Worm (Caenorhabditis elegans) whole organism, late embryonic: Measurements from ENCODE around the gene R13H9.6.
"Not testable (repeated sequence)": the region's sequence is repeated elsewhere in the genome, so short reads cannot be mapped to it uniquely, and the experiment has no call there.

Source experiments
- C38D4.7 ChIP-seq: fragments of 200-800 bp; sonication (Bioruptor generic); optimal IDR thresholded peaks from 2 replicates; lab custom pipeline; 2018; ENCODE audit warnings: mild to moderate bottlenecking, missing genetic modification characterization, moderate library complexity, missing compliant biosample characterization
- K09A11.1 ChIP-seq: sonication (generic microtip); optimal IDR thresholded peaks from 2 replicates; lab custom pipeline; 2017; ENCODE audit warnings: antibody characterized with exemption, mild to moderate bottlenecking, missing genetic modification characterization, missing compliant biosample characterization; ENCODE audit not compliant: insufficient read depth
- Y22D7AL.16 ChIP-seq: sonication (generic microtip); optimal IDR thresholded peaks from 2 replicates; lab custom pipeline; 2016; ENCODE audit warnings: missing genetic modification characterization, missing compliant biosample characterization
- ceh-14 ChIP-seq: sonication (generic microtip); optimal IDR thresholded peaks from 2 replicates; lab custom pipeline; 2016; ENCODE audit warnings: missing genotype, missing genetic modification characterization, missing compliant biosample characterization
- ceh-18 ChIP-seq: sonication (generic microtip); optimal IDR thresholded peaks from 2 replicates; lab custom pipeline; 2016; ENCODE audit warnings: missing genetic modification characterization, missing compliant biosample characterization
- ceh-30 ChIP-seq: fragments of 150-350 bp; optimal IDR thresholded peaks from 2 replicates; lab custom pipeline; 2014; ENCODE audit warnings: missing biosample characterization, missing genetic modification characterization
- ceh-48 ChIP-seq: sonication (generic microtip); optimal IDR thresholded peaks from 2 replicates; lab custom pipeline; 2016; ENCODE audit warnings: missing genetic modification characterization, inconsistent platforms, missing compliant biosample characterization
- ceh-6 ChIP-seq: fragments of 200-800 bp; sonication (Bioruptor generic); optimal IDR thresholded peaks from 2 replicates; lab custom pipeline; 2018; ENCODE audit warnings: mild to moderate bottlenecking, missing genetic modification characterization, missing compliant biosample characterization
- che-1 ChIP-seq: sonication (generic microtip); optimal IDR thresholded peaks from 2 replicates; lab custom pipeline; 2016; ENCODE audit warnings: mild to moderate bottlenecking, missing genetic modification characterization, missing compliant biosample characterization
- elt-4 ChIP-seq: sonication (generic microtip); optimal IDR thresholded peaks from 2 replicates; lab custom pipeline; 2016; ENCODE audit warnings: missing genetic modification characterization, missing compliant biosample characterization
- ets-4 ChIP-seq: sonication (generic microtip); optimal IDR thresholded peaks from 2 replicates; lab custom pipeline; 2016; ENCODE audit warnings: missing genetic modification characterization, missing compliant biosample characterization
- eyg-1 ChIP-seq: sonication (generic microtip); optimal IDR thresholded peaks from 2 replicates; lab custom pipeline; 2016; ENCODE audit warnings: missing genotype, missing genetic modification characterization, missing compliant biosample characterization
- fkh-10 ChIP-seq: fragments of 150-350 bp; optimal IDR thresholded peaks from 2 replicates; lab custom pipeline; 2014; ENCODE audit warnings: missing biosample characterization, missing genetic modification reagents, missing genetic modification characterization
- fkh-6 ChIP-seq: sonication (generic microtip); optimal IDR thresholded peaks from 2 replicates; lab custom pipeline; 2016; ENCODE audit warnings: missing genetic modification characterization, missing compliant biosample characterization
- gmeb-2 ChIP-seq: sonication (generic microtip); optimal IDR thresholded peaks from 2 replicates; lab custom pipeline; 2016; ENCODE audit warnings: missing genetic modification characterization, inconsistent platforms, missing compliant biosample characterization
- hlh-13 ChIP-seq: fragments of 200-800 bp; sonication (Bioruptor generic); optimal IDR thresholded peaks from 2 replicates; lab custom pipeline; 2018; ENCODE audit warnings: mild to moderate bottlenecking, missing genetic modification characterization, missing compliant biosample characterization
- lin-11 ChIP-seq: fragments of 200-800 bp; sonication (Bioruptor generic); optimal IDR thresholded peaks from 2 replicates; lab custom pipeline; 2018; ENCODE audit warnings: mild to moderate bottlenecking, missing genetic modification characterization, missing compliant biosample characterization
- madf-2 ChIP-seq: sonication (generic microtip); optimal IDR thresholded peaks from 2 replicates; lab custom pipeline; 2017; ENCODE audit warnings: missing genetic modification characterization, missing compliant biosample characterization
- nfya-1 ChIP-seq: sonication (generic microtip); optimal IDR thresholded peaks from 2 replicates; lab custom pipeline; 2017; ENCODE audit warnings: missing genetic modification characterization, mild to moderate bottlenecking, missing compliant biosample characterization, antibody characterized with exemption, moderate library complexity
- nhr-11 ChIP-seq: fragments of 150-350 bp; optimal IDR thresholded peaks from 2 replicates; lab custom pipeline; 2014; ENCODE audit warnings: missing biosample characterization, missing genetic modification characterization
- nhr-232 ChIP-seq: sonication (generic microtip); optimal IDR thresholded peaks from 2 replicates; lab custom pipeline; 2016; ENCODE audit warnings: missing genetic modification characterization, missing compliant biosample characterization
- odd-2 ChIP-seq: sonication (generic microtip); optimal IDR thresholded peaks from 2 replicates; lab custom pipeline; 2017; ENCODE audit warnings: antibody characterized with exemption, mild to moderate bottlenecking, missing genetic modification characterization, missing compliant biosample characterization
- pha-2 ChIP-seq: sonication (generic microtip); optimal IDR thresholded peaks from 2 replicates; lab custom pipeline; 2017; ENCODE audit warnings: mild to moderate bottlenecking, missing genetic modification characterization, missing compliant biosample characterization
- pha-4 ChIP-seq: fragments of 150-350 bp; optimal IDR thresholded peaks from 2 replicates; lab custom pipeline; 2018; ENCODE audit warnings: missing biosample characterization, missing genetic modification reagents, missing genetic modification characterization
- ref-2 ChIP-seq: sonication (generic microtip); optimal IDR thresholded peaks from 2 replicates; lab custom pipeline; 2016; ENCODE audit warnings: missing genetic modification characterization, missing compliant biosample characterization
- sox-2 ChIP-seq: fragments of 200-800 bp; sonication (Bioruptor generic); IDR thresholded peaks from 2 replicates; pipeline ENCODE4 v1.3.6; 2022; ENCODE audit warnings: missing genetic modification reagents, missing genetic modification characterization, missing compliant biosample characterization
- sox-4 ChIP-seq: sonication (generic microtip); optimal IDR thresholded peaks from 2 replicates; lab custom pipeline; 2017; ENCODE audit warnings: mild to moderate bottlenecking, missing genetic modification characterization, inconsistent platforms, missing compliant biosample characterization
- tbx-2 ChIP-seq: sonication (generic microtip); optimal IDR thresholded peaks from 2 replicates; lab custom pipeline; 2016; ENCODE audit warnings: missing genetic modification characterization, missing compliant biosample characterization
- tbx-7 ChIP-seq: sonication (generic microtip); optimal IDR thresholded peaks from 2 replicates; lab custom pipeline; 2016; ENCODE audit warnings: missing genotype, missing genetic modification characterization, missing compliant biosample characterization
- ttx-3 ChIP-seq: sonication (generic microtip); optimal IDR thresholded peaks from 2 replicates; lab custom pipeline; 2016; ENCODE audit warnings: missing genetic modification reagents, missing genetic modification characterization, missing compliant biosample characterization
- unc-3 ChIP-seq, 2 experiments: fragments of 200-800 bp in 1 of 2; sonication (Bioruptor generic) in 1 of 2; sonication (generic microtip) in 1 of 2; conservative IDR thresholded peaks in 1 of 2; optimal IDR thresholded peaks in 1 of 2; 2 replicates each; pipeline versions ENCODE4 v1.3.6 to Lab custom; 2016 to 2022; ENCODE audit warnings: missing compliant biosample characterization in 2 of 2, missing genetic modification characterization in 2 of 2, missing genetic modification reagents in 1 of 2
- unc-42 ChIP-seq: sonication (generic microtip); optimal IDR thresholded peaks from 2 replicates; lab custom pipeline; 2016; ENCODE audit warnings: missing genotype, missing genetic modification characterization, missing compliant biosample characterization
- unc-86 ChIP-seq: sonication (generic microtip); optimal IDR thresholded peaks from 2 replicates; lab custom pipeline; 2016; ENCODE audit warnings: missing genetic modification characterization, missing compliant biosample characterization
- ztf-16 ChIP-seq: sonication (generic microtip); optimal IDR thresholded peaks from 2 replicates; lab custom pipeline; 2017; ENCODE audit warnings: missing genetic modification characterization, missing compliant biosample characterization

Gene R13H9.6

ce11 chrIV:5068541-5068940 lies at the start of gene R13H9.6, which contains the start of gene rmd-6:
R13H9.6 (minus strand) TSS chrIV:5068641.
rmd-6 (plus strand) TSS chrIV:5068845.
- not testable (repeated sequence) for TF ChIP-seq pha-4 (tag; lab: Kevin White, UChicago); unc-42; unc-86 (tag; lab: Kevin White, UChicago)

DNA sequence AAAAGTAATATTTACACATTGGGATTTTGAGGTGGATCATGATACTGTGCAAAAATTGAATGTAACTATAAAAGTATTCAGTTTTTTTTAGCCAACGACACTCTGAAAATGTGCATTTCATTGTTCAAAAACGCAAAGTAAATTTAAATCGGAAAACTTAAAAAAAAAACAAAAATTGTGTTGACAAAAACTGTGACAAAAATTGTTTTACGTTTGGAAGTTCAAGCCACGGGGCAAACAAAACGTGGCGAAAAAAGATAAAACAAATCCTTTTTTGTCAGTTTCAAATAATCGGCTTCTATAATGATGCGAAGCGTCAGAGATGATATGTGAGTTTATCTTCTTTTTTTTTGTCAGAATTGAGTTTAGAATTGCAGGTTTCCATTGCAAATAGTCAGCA lies 43.1 kb upstream of the R13H9.6 start, which contains the start of gene AC7.3:
Gene AC7.3 (plus strand): TSS at position 301 of the 400 bp plus-strand sequence.
- TF ChIP-seq ceh-18 (tag; lab: Kevin White, UChicago) (no peak), che-1 (no peak), ceh-6 (GFP tag; lab: Kevin White, UChicago) (no peak), unc-42 (no peak), nfya-1 (tag; lab: Kevin White, UChicago) (no peak), unc-3 (GFP tag; conservative IDR thresholded peaks at IDR 0.05; lab: Robert Waterston, UW) (no peak), unc-3 (tag; optimal IDR thresholded peaks at IDR 0.05; lab: Kevin White, UChicago) (no peak), sox-4 (no peak), nhr-11 (no peak), ets-4 (tag; lab: Kevin White, UChicago) (no peak), lin-11 (tag; lab: Kevin White, UChicago) (no peak), ceh-14 (tag; lab: Kevin White, UChicago) (no peak), sox-2 (GFP tag; lab: Robert Waterston, UW) (no peak), C38D4.7 (GFP tag; lab: Kevin White, UChicago) (no peak), fkh-10 (GFP tag; lab: Kevin White, UChicago) (no peak), hlh-13 (GFP tag; lab: Kevin White, UChicago) (no peak), eyg-1 (tag; lab: Kevin White, UChicago) (no peak)

ce11 chrIV:5110391-5110930 lies 42.0 kb upstream of the R13H9.6 start:
- TF ChIP-seq fkh-6 (tag; lab: Kevin White, UChicago) (no peak), nhr-232 (tag; lab: Kevin White, UChicago) (no peak), madf-2 (tag; lab: Kevin White, UChicago) (no peak), unc-42 (no peak), elt-4 (no peak), ceh-6 (GFP tag; lab: Kevin White, UChicago) (no peak), K09A11.1 (tag; lab: Kevin White, UChicago) (no peak), tbx-7 (no peak), ceh-48 (no peak), ref-2 (no peak)

DNA sequence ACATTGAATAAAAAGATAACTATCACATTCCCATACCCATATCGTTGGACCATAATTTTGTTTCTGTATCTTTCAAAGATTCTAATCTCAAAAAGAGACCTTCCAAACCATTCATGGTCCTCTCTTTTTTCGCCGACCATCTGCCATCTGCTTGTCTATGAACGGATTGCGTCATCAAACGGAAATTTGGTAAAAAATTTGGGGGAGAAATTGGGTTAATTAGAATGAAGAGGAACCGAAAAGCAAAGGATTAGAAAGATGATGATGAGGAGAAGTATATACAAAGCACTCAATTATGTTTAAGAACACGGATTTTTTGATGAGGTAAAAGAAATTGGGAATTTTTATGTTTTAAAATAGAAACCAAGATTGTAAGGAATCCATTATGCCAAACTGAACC lies 41.5 kb upstream of the R13H9.6 start:
- TF ChIP-seq ceh-18 (tag; lab: Kevin White, UChicago) (no peak), K09A11.1 (tag; lab: Kevin White, UChicago) (no peak), eyg-1 (tag; lab: Kevin White, UChicago) (no peak), hlh-13 (GFP tag; lab: Kevin White, UChicago) (no peak), elt-4 (no peak), ref-2 (no peak), ceh-14 (tag; lab: Kevin White, UChicago) (no peak), Y22D7AL.16 (tag; lab: Kevin White, UChicago) (no peak), ceh-30 (no peak), che-1 (no peak), odd-2 (tag; lab: Kevin White, UChicago) (no peak), unc-86 (tag; lab: Kevin White, UChicago) (no peak), tbx-2 (no peak), pha-2 (tag; lab: Kevin White, UChicago) (no peak), gmeb-2 (tag; lab: Kevin White, UChicago) (no peak), ttx-3 (tag; lab: Kevin White, UChicago) (no peak), ztf-16 (tag; lab: Kevin White, UChicago) (no peak)
- TF ChIP-seq, all 69 proteins: peak for 0
